Worm (Caenorhabditis elegans) whole organism, early embryonic: Measurements from ENCODE around the gene dct-13.
"Not testable (repeated sequence)": the region's sequence is repeated elsewhere in the genome, so short reads cannot be mapped to it uniquely, and the experiment has no call there.

Source experiments
- B0310.2 ChIP-seq: sonication (generic microtip); optimal IDR thresholded peaks from 2 replicates; lab custom pipeline; 2016; ENCODE audit warnings: mild to moderate bottlenecking, missing genetic modification characterization, missing compliant biosample characterization
- F13C5.2 ChIP-seq: sonication (generic microtip); optimal IDR thresholded peaks from 2 replicates; lab custom pipeline; 2017; ENCODE audit warnings: mild to moderate bottlenecking, missing genetic modification characterization, inconsistent platforms, missing compliant biosample characterization
- aly-1 ChIP-seq: sonication (generic microtip); optimal IDR thresholded peaks from 2 replicates; lab custom pipeline; 2016; ENCODE audit warnings: missing genetic modification characterization, missing compliant biosample characterization
- ama-1 ChIP-seq: fragments of 150-350 bp; optimal IDR thresholded peaks from 2 replicates; lab custom pipeline; 2014
- ceh-13 ChIP-seq: fragments of 200-800 bp; sonication (Bioruptor generic); optimal IDR thresholded peaks from 2 replicates; lab custom pipeline; 2018; ENCODE audit warnings: mild to moderate bottlenecking, missing genetic modification characterization, missing compliant biosample characterization
- ceh-36 ChIP-seq: sonication (generic microtip); optimal IDR thresholded peaks from 2 replicates; lab custom pipeline; 2016; ENCODE audit warnings: missing genetic modification characterization, inconsistent platforms, missing compliant biosample characterization
- ets-7 ChIP-seq: sonication (generic microtip); optimal IDR thresholded peaks from 2 replicates; lab custom pipeline; 2016; ENCODE audit warnings: missing genotype, missing genetic modification characterization, missing compliant biosample characterization
- flt-1 ChIP-seq: fragments of 200-800 bp; sonication (Bioruptor generic); IDR thresholded peaks from 2 replicates; pipeline ENCODE4 v1.3.6; 2022; ENCODE audit warnings: missing genetic modification characterization, missing compliant biosample characterization
- hmbx-1 ChIP-seq: sonication (generic microtip); optimal IDR thresholded peaks from 2 replicates; lab custom pipeline; 2016; ENCODE audit warnings: mild to moderate bottlenecking, missing genetic modification characterization, missing compliant biosample characterization
- hmg-4 ChIP-seq: fragments of 200-800 bp; sonication (Bioruptor generic); optimal IDR thresholded peaks from 2 replicates; lab custom pipeline; 2018; ENCODE audit warnings: mild to moderate bottlenecking, missing genetic modification characterization, missing compliant biosample characterization
- hnd-1 ChIP-seq: sonication (generic microtip); optimal IDR thresholded peaks from 2 replicates; lab custom pipeline; 2016; ENCODE audit warnings: missing genetic modification characterization, missing compliant biosample characterization
- pes-1 ChIP-seq: fragments of 200-800 bp; sonication (Bioruptor generic); IDR thresholded peaks from 2 replicates; pipeline ENCODE4 v1.3.6; 2022; ENCODE audit warnings: missing genetic modification reagents, missing genetic modification characterization, missing compliant biosample characterization
- scrt-1 ChIP-seq: fragments of 200-800 bp; sonication (Bioruptor generic); IDR thresholded peaks from 2 replicates; pipeline ENCODE4 v1.3.6; 2022; ENCODE audit warnings: missing genetic modification characterization, missing compliant biosample characterization
- sea-1 ChIP-seq: fragments of 200-800 bp; sonication (Bioruptor generic); conservative IDR thresholded peaks from 2 replicates; pipeline ENCODE4 v1.3.6; 2022; ENCODE audit warnings: missing genetic modification characterization, missing compliant biosample characterization
- tbx-11 ChIP-seq: fragments of 200-800 bp; sonication (Bioruptor generic); IDR thresholded peaks from 2 replicates; pipeline ENCODE4 v1.3.6; 2022; ENCODE audit warnings: missing genetic modification characterization, missing compliant biosample characterization
- tbx-37 ChIP-seq: fragments of 200-800 bp; sonication (Bioruptor generic); conservative IDR thresholded peaks from 2 replicates; pipeline ENCODE4 v1.3.6; 2022; ENCODE audit warnings: missing genetic modification reagents, missing genetic modification characterization, missing compliant biosample characterization
- tra-4 ChIP-seq: sonication (generic microtip); optimal IDR thresholded peaks from 2 replicates; lab custom pipeline; 2017; ENCODE audit warnings: missing genetic modification characterization, missing compliant biosample characterization

The dct-13 gene

DNA sequence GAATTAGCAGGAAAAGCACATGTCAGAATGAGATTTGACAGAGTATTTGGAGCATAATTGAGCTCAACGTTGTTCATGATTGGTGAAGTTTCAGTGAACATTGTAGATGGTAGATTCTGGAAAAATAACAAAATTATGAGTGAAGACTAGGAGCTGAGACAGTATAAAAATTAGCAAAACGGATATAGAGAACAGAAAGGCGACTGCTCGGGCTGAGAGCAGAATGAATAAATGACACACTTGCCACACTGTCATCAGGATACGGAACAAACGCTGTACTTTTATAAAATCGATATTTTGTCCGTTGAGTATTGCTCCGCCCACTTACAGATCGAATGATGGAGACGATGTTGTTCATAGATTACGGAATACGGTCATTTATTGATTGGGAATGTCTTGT, at the start of gene dct-13:
Gene dct-13, minus strand, starts transcription at position 101 of the 400 bp plus-strand sequence.
- no peak for TF ChIP-seq B0310.2 (tag; lab: Kevin White, UChicago)
- no peak for TF ChIP-seq aly-1 (tag; lab: Kevin White, UChicago)
- no peak for TF ChIP-seq sea-1 (GFP tag; lab: Robert Waterston, UW)
- no peak for TF ChIP-seq ceh-36 (tag; lab: Kevin White, UChicago)
- no peak for TF ChIP-seq F13C5.2 (tag; lab: Kevin White, UChicago)
- no peak for TF ChIP-seq hmg-4 (GFP tag; lab: Kevin White, UChicago)
- no peak for TF ChIP-seq scrt-1
- TF ChIP-seq hmbx-1 (tag; lab: Kevin White, UChicago) = no peak
- no peak for TF ChIP-seq tbx-37 (GFP tag; lab: Robert Waterston, UW)

- not testable (repeated sequence) for TF ChIP-seq ceh-13 (GFP tag; lab: Kevin White, UChicago); scrt-1; hmg-4 (GFP tag; lab: Kevin White, UChicago)
Measured at ce11 chrIV:17070791-17071190, 45.9 kb upstream of the dct-13 start, which contains the start of gene Y116A8C.24. Gene Y116A8C.24, minus strand, starts transcription at chrIV:17070891.

ce11 chrIV:17064937-17065336, 40.0 kb upstream of the dct-13 start, which contains the start of gene Y116A8C.465:
Gene Y116A8C.465, plus strand, starts transcription at chrIV:17065237.
- TF ChIP-seq aly-1 (tag; lab: Kevin White, UChicago); hmg-4 (GFP tag; lab: Kevin White, UChicago); hmbx-1 (tag; lab: Kevin White, UChicago): not testable (repeated sequence)

- not testable (repeated sequence) for TF ChIP-seq aly-1 (tag; lab: Kevin White, UChicago); ceh-13 (GFP tag; lab: Kevin White, UChicago); tbx-11 (GFP tag; lab: Robert Waterston, UW)
Measured at ce11 chrIV:17063700-17064099, 38.8 kb upstream of the dct-13 start, which contains the start of gene Y116A8C.467. Gene Y116A8C.467, minus strand, starts transcription at chrIV:17063800.

ce11 chrIV:17058036-17058435, 33.1 kb upstream of the dct-13 start, which contains the start of gene Y116A8C.44:
Gene Y116A8C.44, minus strand, starts transcription at chrIV:17058136.
- TF ChIP-seq flt-1 = no peak
- no peak for TF ChIP-seq ceh-36 (tag; lab: Kevin White, UChicago)
- no peak for TF ChIP-seq sea-1 (GFP tag; lab: Robert Waterston, UW)
- TF ChIP-seq F13C5.2 (tag; lab: Kevin White, UChicago) = no peak
- no peak for TF ChIP-seq hnd-1 (tag; lab: Kevin White, UChicago)

DNA sequence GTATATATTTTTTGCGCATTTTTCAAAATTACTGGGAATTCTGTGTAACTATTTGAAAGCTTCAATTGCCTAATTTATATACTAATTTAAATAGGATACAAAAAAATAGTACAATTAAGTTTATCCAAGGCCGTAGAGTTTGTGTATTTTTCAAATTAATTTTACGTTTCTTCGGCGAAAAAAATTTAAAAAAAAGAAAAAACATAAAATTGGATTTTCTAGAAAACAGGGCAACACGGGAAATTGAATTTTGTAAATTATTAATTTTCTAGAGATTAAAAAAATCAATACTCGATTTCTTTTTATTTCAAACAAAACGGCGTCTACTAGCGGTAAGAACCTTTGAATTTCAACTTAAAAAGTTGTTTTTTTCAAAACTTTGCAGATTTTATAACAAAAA, 28.3 kb upstream of the dct-13 start, which contains the start of gene Y116A8C.23:
Gene Y116A8C.23, plus strand, starts transcription at position 301 of the 400 bp plus-strand sequence.
- TF ChIP-seq scrt-1 (no peak), tbx-37 (GFP tag; lab: Robert Waterston, UW) (no peak), ets-7 (tag; lab: Kevin White, UChicago) (no peak), tbx-11 (GFP tag; lab: Robert Waterston, UW) (no peak), hmbx-1 (tag; lab: Kevin White, UChicago) (no peak)

- TF ChIP-seq sea-1 (GFP tag; lab: Robert Waterston, UW) = no peak
- TF ChIP-seq hnd-1 (tag; lab: Kevin White, UChicago) = no peak
- no peak for TF ChIP-seq tbx-11 (GFP tag; lab: Robert Waterston, UW)
- TF ChIP-seq tbx-37 (GFP tag; lab: Robert Waterston, UW) = no peak
- TF ChIP-seq ceh-13 (GFP tag; lab: Kevin White, UChicago) = no peak
- no peak for TF ChIP-seq scrt-1
- no peak for TF ChIP-seq hmg-4 (GFP tag; lab: Kevin White, UChicago)
- no peak for TF ChIP-seq hmbx-1 (tag; lab: Kevin White, UChicago)
- no peak for TF ChIP-seq flt-1
- TF ChIP-seq tra-4 (tag; lab: Kevin White, UChicago) = no peak
- TF ChIP-seq F13C5.2 (tag; lab: Kevin White, UChicago) = no peak
- no peak for TF ChIP-seq ceh-36 (tag; lab: Kevin White, UChicago)
- no peak for TF ChIP-seq pes-1 (GFP tag; lab: Robert Waterston, UW)
- TF ChIP-seq aly-1 (tag; lab: Kevin White, UChicago) = no peak
- TF ChIP-seq ama-1 (lab: Kevin White, UChicago) = no peak
- TF ChIP-seq ets-7 (tag; lab: Kevin White, UChicago) = no peak
Measured at ce11 chrIV:17048257-17048656, 23.3 kb upstream of the dct-13 start, which contains the start of gene athp-3. Gene athp-3, minus strand, starts transcription at chrIV:17048357.

- TF ChIP-seq hmg-4 (GFP tag; lab: Kevin White, UChicago) = no peak
- TF ChIP-seq scrt-1 = no peak
- no peak for TF ChIP-seq ama-1 (lab: Kevin White, UChicago)
- no peak for TF ChIP-seq flt-1
- no peak for TF ChIP-seq hmbx-1 (tag; lab: Kevin White, UChicago)
- no peak for TF ChIP-seq tbx-11 (GFP tag; lab: Robert Waterston, UW)
- no peak for TF ChIP-seq tbx-37 (GFP tag; lab: Robert Waterston, UW)
- no peak for TF ChIP-seq pes-1 (GFP tag; lab: Robert Waterston, UW)
- no peak for TF ChIP-seq aly-1 (tag; lab: Kevin White, UChicago)
- no peak for TF ChIP-seq B0310.2 (tag; lab: Kevin White, UChicago)
- no peak for TF ChIP-seq ceh-36 (tag; lab: Kevin White, UChicago)
- no peak for TF ChIP-seq tra-4 (tag; lab: Kevin White, UChicago)
- TF ChIP-seq F13C5.2 (tag; lab: Kevin White, UChicago) = no peak
- no peak for TF ChIP-seq ets-7 (tag; lab: Kevin White, UChicago)
- TF ChIP-seq hnd-1 (tag; lab: Kevin White, UChicago) = no peak
- no peak for TF ChIP-seq ceh-13 (GFP tag; lab: Kevin White, UChicago)
- no peak for TF ChIP-seq sea-1 (GFP tag; lab: Robert Waterston, UW)
Measured at ce11 chrIV:17045691-17046090, 20.8 kb upstream of the dct-13 start, which contains the start of gene clec-195. Gene clec-195, minus strand, starts transcription at chrIV:17045791.
